Fruit fly (Drosophila melanogaster): ENCODE data around the gene Lar.

Lar gene

dm6 chr2L:19546869-19547710 is 39.3 kb upstream of the Lar start, which contains the start of gene CG10337 (continued):
- TF ChIP-seq nmo (GFP tag; optimal IDR thresholded peaks at IDR 0.05) (peak; percentile 8), CHES-1-like (GFP tag; optimal IDR thresholded peaks at IDR 0.05) (peak; percentile 21), btn (GFP tag; optimal IDR thresholded peaks at IDR 0.05) (peak; percentile 2), CG10366 (GFP tag; IDR thresholded peaks at IDR 0.05) (no peak), CG10979 (tag; optimal IDR thresholded peaks at IDR 0.05) (peak; percentile 29), CG12155 (GFP tag; optimal IDR thresholded peaks at IDR 0.05) (peak; percentile 16), CG16863 (GFP tag; optimal IDR thresholded peaks at IDR 0.05) (no peak), CG6765 (GFP tag; optimal IDR thresholded peaks at IDR 0.05) (peak; percentile 65), Xbp1 (GFP tag; optimal IDR thresholded peaks at IDR 0.05) (peak; percentile 24), Dfd (GFP tag; optimal IDR thresholded peaks at IDR 0.05) (no peak), NfI (GFP tag; optimal IDR thresholded peaks at IDR 0.05) (peak; percentile 22), Dek (tag; optimal IDR thresholded peaks at IDR 0.05) (peak; percentile 46), slbo (GFP tag; IDR thresholded peaks at IDR 0.05) (peak; percentile 29; the same call in 1 of the 2 replicates), Vsx1 (GFP tag; optimal IDR thresholded peaks at IDR 0.05) (peak; percentile 22), CG6689 (GFP tag; IDR thresholded peaks at IDR 0.05) (peak; percentile 5), tx (GFP tag; optimal IDR thresholded peaks at IDR 0.05) (peak; percentile 39), CG3838 (GFP tag; optimal IDR thresholded peaks at IDR 0.05) (no peak), Dad (GFP tag; optimal IDR thresholded peaks at IDR 0.05) (no peak), CG31224 (GFP tag; IDR thresholded peaks at IDR 0.05) (peak; percentile 31; the same call in 1 of the 2 replicates), Optix (GFP tag; IDR thresholded peaks at IDR 0.05) (no peak), CG12236 (GFP tag; optimal IDR thresholded peaks at IDR 0.05) (no peak), CG16815 (GFP tag; optimal IDR thresholded peaks at IDR 0.05) (no peak), pho (GFP tag; optimal IDR thresholded peaks at IDR 0.05) (no peak), CG4617 (GFP tag; optimal IDR thresholded peaks at IDR 0.05; ENCODE audit: borderline replicate concordance) (peak; percentile 35), ham (GFP tag; IDR thresholded peaks at IDR 0.05) (no peak), hb (GFP tag; IDR thresholded peaks at IDR 0.05; ENCODE audit: partially characterized antibody) (no peak), CG1647 (GFP tag; optimal IDR thresholded peaks at IDR 0.05) (peak; percentile 22), nau (GFP tag; optimal IDR thresholded peaks at IDR 0.05) (peak; percentile 61), ERR (GFP tag; optimal IDR thresholded peaks at IDR 0.05) (no peak), seq (GFP tag; IDR thresholded peaks at IDR 0.05) (no peak), CG14014 (GFP tag; IDR thresholded peaks at IDR 0.05) (no peak), CG7928 (GFP tag; optimal IDR thresholded peaks at IDR 0.05) (no peak), dan (GFP tag; IDR thresholded peaks at IDR 0.05) (no peak), CTCF (GFP tag; optimal IDR thresholded peaks at IDR 0.05) (no peak), CG2678 (tag; optimal IDR thresholded peaks at IDR 0.05) (peak; percentile 73), insv (GFP tag; optimal IDR thresholded peaks at IDR 0.05) (peak in 1 of 2 experiments; percentile 11), Hr3 (GFP tag; optimal IDR thresholded peaks at IDR 0.05) (peak; percentile 13), Taf1 (GFP tag; IDR thresholded peaks at IDR 0.05) (no peak), vfl (GFP tag; optimal IDR thresholded peaks at IDR 0.05) (no peak), tap (tag; optimal IDR thresholded peaks at IDR 0.05) (peak; percentile 41), bsh (GFP tag; optimal IDR thresholded peaks at IDR 0.05) (peak in 1 of 2 experiments; percentile 33), tgo (GFP tag; IDR thresholded peaks at IDR 0.05) (no peak), MTF-1 (GFP tag; optimal IDR thresholded peaks at IDR 0.05; ENCODE audit: borderline replicate concordance) (no peak), sim (GFP tag; IDR thresholded peaks at IDR 0.05) (no peak), fd96Cb (tag; optimal IDR thresholded peaks at IDR 0.05) (peak; percentile 4), jumu (GFP tag; optimal IDR thresholded peaks at IDR 0.05) (no peak), Opbp (GFP tag; IDR thresholded peaks at IDR 0.05; ENCODE audit: partially characterized antibody) (no peak), Chrac-16 (GFP tag; optimal IDR thresholded peaks at IDR 0.05) (no peak), Atf3 (GFP tag; optimal IDR thresholded peaks at IDR 0.05) (no peak), CG17829 (tag; optimal IDR thresholded peaks at IDR 0.05) (peak; percentile 5)

Measured in whole organism, embryonic.